Fruit fly (Drosophila melanogaster): ENCODE results near the gene Cpr67B.

Gene Cpr67B

DNA sequence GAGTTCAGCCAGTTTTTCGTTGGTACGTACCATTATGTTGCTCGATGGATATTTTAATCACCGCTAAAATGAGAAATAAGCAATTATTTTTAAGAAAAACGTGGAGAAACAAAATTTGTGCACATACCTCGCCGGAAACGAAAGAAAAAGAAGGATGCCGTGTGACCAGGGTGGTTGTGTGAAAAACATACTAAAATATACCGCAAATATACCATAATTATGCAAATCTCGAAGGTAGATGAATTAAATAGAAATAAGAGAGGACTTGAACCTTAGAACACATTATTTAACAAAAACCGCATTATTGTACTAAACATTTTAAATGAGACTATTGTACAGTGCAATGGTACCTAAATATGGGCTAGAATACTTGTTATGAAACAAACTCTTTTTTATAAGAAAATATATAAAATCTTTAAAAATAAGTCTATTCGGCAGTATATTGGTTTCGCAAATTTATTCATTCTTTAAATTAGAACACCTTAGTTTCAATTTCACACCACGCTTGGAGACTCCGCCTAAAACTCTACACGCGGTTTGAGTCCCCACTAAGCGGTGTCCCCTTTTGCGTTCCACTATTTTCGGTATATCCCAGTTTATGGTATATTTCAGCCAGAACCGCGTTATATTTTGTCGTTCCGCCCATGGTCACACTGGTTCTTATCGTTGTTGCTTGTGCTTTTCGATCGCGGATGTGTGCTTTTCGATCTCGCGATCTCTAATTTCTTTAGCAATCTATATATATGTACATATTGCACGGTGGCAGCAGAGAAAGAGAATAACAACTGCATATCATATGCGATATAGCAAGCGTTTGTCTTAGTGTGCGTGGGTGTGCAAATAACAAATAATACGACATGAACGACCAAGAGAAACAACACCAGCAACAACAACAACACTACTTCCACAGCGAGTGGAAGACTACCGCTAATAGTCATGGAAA is 25.3 kb downstream of the Cpr67B start, which contains the start of the genes RpS17 and MTF-1 (continued):
- TF ChIP-seq Ssrp (tag; optimal IDR thresholded peaks at IDR 0.05) (no peak), HmgZ (tag; optimal IDR thresholded peaks at IDR 0.05) (peak; percentile 48), ems (GFP tag; optimal IDR thresholded peaks at IDR 0.05) (no peak), hb (GFP tag; IDR thresholded peaks at IDR 0.05; ENCODE audit: partially characterized antibody) (no peak), bigmax (GFP tag; optimal IDR thresholded peaks at IDR 0.05) (no peak), CG12299 (tag; optimal IDR thresholded peaks at IDR 0.05) (peak; percentile 23), Side (GFP tag; optimal IDR thresholded peaks at IDR 0.05) (peak; percentile 59), Adf1 (GFP tag; IDR thresholded peaks at IDR 0.05) (no peak), Mad (GFP tag; optimal IDR thresholded peaks at IDR 0.05) (peak; percentile 10), CG7372 (GFP tag; IDR thresholded peaks at IDR 0.05) (no peak; the same call in 1 of the 2 replicates), Dref (GFP tag; IDR thresholded peaks at IDR 0.05) (peak; percentile 9; the same call in 1 of the 2 replicates), row (GFP tag; IDR thresholded peaks at IDR 0.05) (peak; percentile 10; the same call in 1 of the 3 replicates), CG18262 (tag; optimal IDR thresholded peaks at IDR 0.05) (peak; percentile 50), CG6272 (GFP tag; IDR thresholded peaks at IDR 0.05) (no peak), TFAM (GFP tag; optimal IDR thresholded peaks at IDR 0.05) (no peak), CG4730 (GFP tag; IDR thresholded peaks at IDR 0.05) (no peak), Hmx (GFP tag; optimal IDR thresholded peaks at IDR 0.05) (no peak), grau (tag; optimal IDR thresholded peaks at IDR 0.05) (peak; percentile 40), CG18619 (GFP tag; optimal IDR thresholded peaks at IDR 0.05) (peak; percentile 52), CG8478 (optimal IDR thresholded peaks at IDR 0.05) (no peak), CG3065 (GFP tag; optimal IDR thresholded peaks at IDR 0.05) (no peak), Ets97D (GFP tag; optimal IDR thresholded peaks at IDR 0.05) (peak; percentile 98), CG11456 (GFP tag; IDR thresholded peaks at IDR 0.05) (peak; percentile 72; the same call in 2 of the 3 replicates), CG32532 (GFP tag; IDR thresholded peaks at IDR 0.05) (peak; percentile 66), trh (GFP tag; optimal IDR thresholded peaks at IDR 0.05) (no peak), org-1 (GFP tag; optimal IDR thresholded peaks at IDR 0.05) (peak; percentile 17), scrt (GFP tag; optimal IDR thresholded peaks at IDR 0.05) (peak; percentile 39), CG13624 (GFP tag; optimal IDR thresholded peaks at IDR 0.05) (peak; percentile 20), tin (GFP tag; optimal IDR thresholded peaks at IDR 0.05) (no peak), lov (optimal IDR thresholded peaks at IDR 0.05) (no peak), lov (GFP tag; IDR thresholded peaks at IDR 0.05) (peak; percentile 76; the same call in 2 of the 3 replicates), luna (GFP tag; optimal IDR thresholded peaks at IDR 0.05) (peak; percentile 7), CG6654 (GFP tag; optimal IDR thresholded peaks at IDR 0.05) (no peak), bab2 (GFP tag; optimal IDR thresholded peaks at IDR 0.05) (no peak), pb (GFP tag; optimal IDR thresholded peaks at IDR 0.05) (no peak), CG14667 (GFP tag; IDR thresholded peaks at IDR 0.05) (no peak), emc (GFP tag; optimal IDR thresholded peaks at IDR 0.05) (no peak), Abd-B (GFP tag; optimal IDR thresholded peaks at IDR 0.05) (no peak), ftz-f1 (GFP tag; optimal IDR thresholded peaks at IDR 0.05) (no peak), crc (GFP tag; optimal IDR thresholded peaks at IDR 0.05) (no peak), gt (GFP tag; IDR thresholded peaks at IDR 0.05) (no peak), gcm2 (GFP tag; optimal IDR thresholded peaks at IDR 0.05) (no peak), repo (GFP tag; optimal IDR thresholded peaks at IDR 0.05) (no peak), CG12391 (tag; optimal IDR thresholded peaks at IDR 0.05) (peak; percentile 44), BEAF-32 (GFP tag; optimal IDR thresholded peaks at IDR 0.05) (peak; percentile 44), esg (GFP tag; conservative IDR thresholded peaks at IDR 0.05) (no peak), CG3407 (GFP tag; optimal IDR thresholded peaks at IDR 0.05) (peak; percentile 30), CG7963 (GFP tag; IDR thresholded peaks at IDR 0.05; ENCODE audit: partially characterized antibody) (no peak), CG1602 (GFP tag; optimal IDR thresholded peaks at IDR 0.05) (no peak), caup (GFP tag; optimal IDR thresholded peaks at IDR 0.05; ENCODE audit: severe bottlenecking) (peak; percentile 74)
